Worm (Caenorhabditis elegans) whole organism, mixed stage, embryonic: ENCODE results near the gene acds-10.

ENCODE experiments used
- M03D4.4 ChIP-seq: sonication (generic microtip); optimal IDR thresholded peaks from 2 replicates; lab custom pipeline; 2017; ENCODE audit warnings: mild to moderate bottlenecking, missing genetic modification characterization, missing compliant biosample characterization
- bed-3 ChIP-seq: fragments of 200-800 bp; sonication (Bioruptor generic); optimal IDR thresholded peaks from 3 replicates; lab custom pipeline; 2018; ENCODE audit warnings: mild to moderate bottlenecking, missing genetic modification characterization, moderate library complexity, missing compliant biosample characterization
- blmp-1 ChIP-seq: fragments of 150-350 bp; optimal IDR thresholded peaks from 2 replicates; lab custom pipeline; 2014; ENCODE audit warnings: missing biosample characterization, missing genetic modification characterization
- ceh-39 ChIP-seq: fragments of 150-350 bp; optimal IDR thresholded peaks from 2 replicates; lab custom pipeline; 2014; ENCODE audit warnings: missing biosample characterization, missing genetic modification characterization
- ceh-43 ChIP-seq: fragments of 200-800 bp; sonication (Bioruptor generic); optimal IDR thresholded peaks from 2 replicates; lab custom pipeline; 2018; ENCODE audit warnings: mild to moderate bottlenecking, missing genetic modification characterization, moderate library complexity, missing compliant biosample characterization
- ceh-83 ChIP-seq: fragments of 200-800 bp; sonication (Bioruptor generic); optimal IDR thresholded peaks from 2 replicates; lab custom pipeline; 2018; ENCODE audit warnings: mild to moderate bottlenecking, missing genetic modification characterization, missing compliant biosample characterization
- ces-1 ChIP-seq: fragments of 150-350 bp; optimal IDR thresholded peaks from 2 replicates; lab custom pipeline; 2014; ENCODE audit warnings: missing biosample characterization, missing genetic modification reagents, missing genetic modification characterization
- cnd-1 ChIP-seq: fragments of 200-800 bp; sonication (Bioruptor generic); optimal IDR thresholded peaks from 2 replicates; lab custom pipeline; 2018; ENCODE audit warnings: mild to moderate bottlenecking, missing genetic modification characterization, missing compliant biosample characterization
- elt-1 ChIP-seq: sonication (generic microtip); optimal IDR thresholded peaks from 2 replicates; lab custom pipeline; 2017; ENCODE audit warnings: missing genetic modification characterization, mild to moderate bottlenecking, missing compliant biosample characterization, antibody characterized with exemption, moderate library complexity, borderline replicate concordance; ENCODE audit not compliant: insufficient read depth
- elt-3 ChIP-seq: fragments of 150-350 bp; optimal IDR thresholded peaks from 2 replicates; lab custom pipeline; 2014; ENCODE audit warnings: missing biosample characterization, missing genetic modification characterization
- flh-1 ChIP-seq: fragments of 200-800 bp; sonication (Bioruptor generic); optimal IDR thresholded peaks from 2 replicates; lab custom pipeline; 2018; ENCODE audit warnings: mild to moderate bottlenecking, missing genetic modification characterization, moderate library complexity, missing compliant biosample characterization
- ham-2 ChIP-seq: fragments of 200-800 bp; sonication (Bioruptor generic); optimal IDR thresholded peaks from 2 replicates; lab custom pipeline; 2018; ENCODE audit warnings: mild to moderate bottlenecking, missing genetic modification characterization, missing compliant biosample characterization
- lin-32 ChIP-seq: fragments of 200-800 bp; sonication (Bioruptor generic); optimal IDR thresholded peaks from 2 replicates; lab custom pipeline; 2018; ENCODE audit warnings: mild to moderate bottlenecking, missing genetic modification characterization, missing compliant biosample characterization
- lsy-2 ChIP-seq: fragments of 150-350 bp; optimal IDR thresholded peaks from 2 replicates; lab custom pipeline; 2014; ENCODE audit warnings: missing biosample characterization, missing genetic modification characterization
- mab-5 ChIP-seq: fragments of 150-350 bp; optimal IDR thresholded peaks from 2 replicates; lab custom pipeline; 2014; ENCODE audit warnings: missing biosample characterization, missing genetic modification characterization
- mls-2 ChIP-seq: sonication (generic microtip); optimal IDR thresholded peaks from 2 replicates; lab custom pipeline; 2016; ENCODE audit warnings: mild to moderate bottlenecking, missing genetic modification characterization, moderate library complexity, missing compliant biosample characterization
- nhr-12 ChIP-seq: fragments of 150-350 bp; optimal IDR thresholded peaks from 2 replicates; lab custom pipeline; 2014; ENCODE audit warnings: missing biosample characterization, missing genetic modification characterization
- nhr-2 ChIP-seq: fragments of 150-350 bp; optimal IDR thresholded peaks from 2 replicates; lab custom pipeline; 2014; ENCODE audit warnings: missing biosample characterization, missing genetic modification characterization
- nhr-237 ChIP-seq: fragments of 150-350 bp; optimal IDR thresholded peaks from 2 replicates; lab custom pipeline; 2014; ENCODE audit warnings: missing biosample characterization, missing genetic modification characterization
- nhr-28 ChIP-seq: fragments of 150-350 bp; optimal IDR thresholded peaks from 2 replicates; lab custom pipeline; 2014; ENCODE audit warnings: missing biosample characterization, missing genetic modification characterization
- nhr-76 ChIP-seq: sonication (generic microtip); optimal IDR thresholded peaks from 2 replicates; lab custom pipeline; 2017; ENCODE audit warnings: missing biosample characterization, missing genetic modification characterization
- sem-2 ChIP-seq: fragments of 200-800 bp; sonication (Bioruptor generic); optimal IDR thresholded peaks from 2 replicates; lab custom pipeline; 2018; ENCODE audit warnings: mild to moderate bottlenecking, missing genetic modification characterization, missing compliant biosample characterization
- snpc-4 ChIP-seq: fragments of 150-350 bp; optimal IDR thresholded peaks from 2 replicates; lab custom pipeline; 2014; ENCODE audit warnings: missing biosample characterization, missing genetic modification characterization
- sptf-1 ChIP-seq: sonication (generic microtip); optimal IDR thresholded peaks from 2 replicates; lab custom pipeline; 2017; ENCODE audit warnings: mild to moderate bottlenecking, missing genetic modification characterization, moderate library complexity, missing compliant biosample characterization
- tbx-8 ChIP-seq: fragments of 200-800 bp; sonication (Bioruptor generic); optimal IDR thresholded peaks from 2 replicates; lab custom pipeline; 2018; ENCODE audit warnings: mild to moderate bottlenecking, missing genetic modification characterization, moderate library complexity, missing compliant biosample characterization
- unc-120 ChIP-seq: sonication (generic microtip); optimal IDR thresholded peaks from 2 replicates; lab custom pipeline; 2017; ENCODE audit warnings: missing genetic modification characterization, missing compliant biosample characterization; ENCODE audit not compliant: poor library complexity, severe bottlenecking
- unc-39 ChIP-seq: fragments of 150-350 bp; optimal IDR thresholded peaks from 2 replicates; lab custom pipeline; 2014; ENCODE audit warnings: missing biosample characterization, missing genetic modification characterization
- unc-62 ChIP-seq: fragments of 150-350 bp; optimal IDR thresholded peaks from 2 replicates; lab custom pipeline; 2014; ENCODE audit warnings: missing biosample characterization, missing genetic modification reagents, missing genetic modification characterization
- zip-8 ChIP-seq: fragments of 150-350 bp; optimal IDR thresholded peaks from 2 replicates; lab custom pipeline; 2014; ENCODE audit warnings: missing biosample characterization, missing genetic modification characterization
- ztf-11 ChIP-seq: fragments of 150-350 bp; optimal IDR thresholded peaks from 2 replicates; lab custom pipeline; 2014; ENCODE audit warnings: missing biosample characterization, missing genetic modification characterization

acds-10 gene

DNA sequence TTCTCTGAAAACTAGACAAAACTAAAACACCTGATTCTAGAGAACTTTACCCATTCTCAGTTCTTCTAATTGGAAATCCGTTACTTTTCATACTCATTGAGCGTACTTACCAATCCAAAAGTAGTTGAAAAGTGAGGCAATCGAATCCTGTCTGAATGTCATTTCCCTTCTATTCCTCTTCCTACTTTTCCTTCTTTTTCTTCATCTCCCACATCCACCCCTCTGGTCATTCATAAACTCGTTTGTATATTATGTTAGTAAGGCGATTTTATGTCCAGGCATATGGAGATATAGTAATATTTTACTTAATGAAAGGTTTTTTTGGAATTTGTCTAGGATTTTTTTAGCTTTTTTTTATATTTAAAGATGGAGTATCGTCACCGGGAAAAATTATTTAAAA, 39.3 kb upstream of the acds-10 start:
- TF ChIP-seq ceh-83 = no peak
- TF ChIP-seq cnd-1 = no peak
- no peak for TF ChIP-seq unc-120 (tag; lab: Kevin White, UChicago)
- TF ChIP-seq unc-62 (GFP tag; lab: Kevin White, UChicago) = no peak
- TF ChIP-seq ces-1 (GFP tag; lab: Kevin White, UChicago) = peak; percentile 78
- TF ChIP-seq sem-2 (GFP tag; lab: Kevin White, UChicago) = no peak
- no peak for TF ChIP-seq nhr-28
- TF ChIP-seq sptf-1 = no peak

DNA sequence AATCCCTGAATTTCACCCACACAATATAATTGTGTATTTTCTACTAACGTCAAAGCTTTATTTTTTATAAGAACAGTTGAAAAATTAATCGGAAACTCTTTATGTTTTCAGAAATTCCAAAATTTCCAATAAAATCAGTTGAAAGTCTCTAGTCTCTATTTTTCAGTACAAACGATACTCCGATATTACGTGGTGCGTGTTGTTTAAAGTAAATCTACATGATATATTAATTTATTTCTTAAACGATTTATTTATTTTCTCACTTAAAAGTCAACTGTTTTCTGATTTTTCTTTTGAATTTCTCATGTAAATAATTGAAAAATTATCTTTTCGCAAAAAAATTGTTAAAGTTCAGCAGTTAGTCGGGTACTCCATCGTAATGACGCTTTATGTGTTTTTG, 35.4 kb upstream of the acds-10 start:
- TF ChIP-seq nhr-12 = no peak
- no peak for TF ChIP-seq flh-1 (GFP tag; lab: Kevin White, UChicago)
- no peak for TF ChIP-seq lsy-2 (tag; lab: Kevin White, UChicago)
- TF ChIP-seq mab-5 (tag; lab: Kevin White, UChicago) = no peak
- TF ChIP-seq nhr-2 (tag; lab: Kevin White, UChicago) = no peak
- no peak for TF ChIP-seq snpc-4
- no peak for TF ChIP-seq ztf-11
- TF ChIP-seq M03D4.4 = no peak
- TF ChIP-seq blmp-1 (tag; lab: Kevin White, UChicago) = no peak
- no peak for TF ChIP-seq elt-1
- TF ChIP-seq, all 35 proteins: peak for 0

DNA sequence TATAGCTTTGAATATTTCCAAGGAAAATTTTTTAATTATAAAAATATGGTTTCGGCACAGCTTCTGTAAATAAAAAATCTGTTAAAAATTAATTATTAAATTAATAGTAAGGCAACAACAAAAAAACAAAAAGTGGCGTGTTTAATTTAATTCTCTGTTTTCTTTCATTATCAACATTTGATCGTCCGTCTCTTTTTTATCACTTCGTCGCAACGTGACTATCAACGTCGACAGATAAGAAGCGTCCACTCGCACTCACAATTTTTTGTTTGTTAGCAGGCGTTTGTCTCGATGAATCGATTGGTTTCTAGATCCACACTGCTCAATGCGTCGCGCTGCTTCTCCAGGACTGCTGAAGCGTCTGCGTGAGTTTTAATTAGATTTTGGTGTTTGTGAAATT, 35.0 kb upstream of the acds-10 start, which contains the start of gene gcst-1:
TSS of gene gcst-1 (plus strand) at position 277 of the 400 bp plus-strand sequence.
- TF ChIP-seq snpc-4 = no peak
- no peak for TF ChIP-seq nhr-76 (tag; lab: Kevin White, UChicago)
- no peak for TF ChIP-seq unc-39 (tag; lab: Kevin White, UChicago)
- TF ChIP-seq cnd-1 = no peak
- TF ChIP-seq elt-3 = no peak
- no peak for TF ChIP-seq ceh-39 (tag; lab: Kevin White, UChicago)
- no peak for TF ChIP-seq nhr-237 (tag; lab: Kevin White, UChicago)
- no peak for TF ChIP-seq ceh-43 (GFP tag; lab: Kevin White, UChicago)
- TF ChIP-seq M03D4.4 = no peak
- no peak for TF ChIP-seq mab-5 (tag; lab: Kevin White, UChicago)
- no peak for TF ChIP-seq tbx-8 (GFP tag; lab: Kevin White, UChicago)
- TF ChIP-seq sem-2 (GFP tag; lab: Kevin White, UChicago) = no peak
- TF ChIP-seq ham-2 (GFP tag; lab: Kevin White, UChicago) = no peak
- no peak for TF ChIP-seq nhr-12
- no peak for TF ChIP-seq nhr-28

DNA sequence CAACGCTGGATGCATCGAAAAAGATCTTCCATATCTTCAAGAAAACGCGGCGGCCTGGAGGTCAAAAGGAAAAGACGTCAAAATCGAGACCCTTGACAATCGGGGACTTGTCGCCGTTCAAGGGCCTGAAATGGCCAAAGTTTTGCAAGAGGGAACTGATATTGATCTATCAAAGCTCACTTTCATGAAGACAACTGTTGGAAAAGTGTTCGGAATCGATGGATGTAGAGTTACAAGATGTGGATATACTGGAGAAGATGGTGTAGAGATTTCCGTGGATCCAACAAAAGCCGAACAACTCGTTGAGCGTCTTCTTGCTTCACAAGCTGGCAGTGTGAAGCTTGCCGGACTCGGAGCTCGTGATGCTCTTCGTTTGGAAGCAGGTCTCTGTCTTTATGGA, 34.1 kb upstream of the acds-10 start:
- TF ChIP-seq unc-39 (tag; lab: Kevin White, UChicago) = no peak
- TF ChIP-seq tbx-8 (GFP tag; lab: Kevin White, UChicago) = no peak

DNA sequence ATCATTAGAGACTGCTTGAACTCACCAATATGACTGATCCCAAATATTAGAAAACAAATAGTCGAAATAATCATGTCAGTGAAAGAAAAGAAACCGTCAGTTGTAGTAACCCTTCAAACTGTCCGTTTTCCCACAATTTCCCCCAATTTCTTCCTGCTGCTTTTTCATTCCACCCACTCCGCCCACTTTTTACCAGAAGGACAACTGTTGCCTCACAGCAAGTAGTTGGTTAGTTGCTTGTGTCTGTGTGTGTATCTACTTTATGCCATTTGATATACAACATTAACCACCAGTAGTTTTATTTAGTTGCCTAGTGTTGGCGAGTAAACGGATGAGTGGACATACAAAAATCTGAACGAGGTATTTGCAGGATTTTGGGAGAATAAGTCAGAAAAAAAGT, 31.1 kb upstream of the acds-10 start, which contains the start of gene K09H11.9:
TSS of gene K09H11.9 (minus strand) at position 101 of the 400 bp plus-strand sequence.
- TF ChIP-seq bed-3 = no peak
- TF ChIP-seq elt-3 = no peak
- no peak for TF ChIP-seq mls-2
- TF ChIP-seq ceh-43 (GFP tag; lab: Kevin White, UChicago) = no peak
- no peak for TF ChIP-seq lin-32 (GFP tag; lab: Kevin White, UChicago)
- TF ChIP-seq elt-1 = no peak
- TF ChIP-seq ceh-39 (tag; lab: Kevin White, UChicago) = no peak
- no peak for TF ChIP-seq zip-8
- no peak for TF ChIP-seq nhr-76 (tag; lab: Kevin White, UChicago)
- TF ChIP-seq cnd-1 = no peak
- TF ChIP-seq M03D4.4 = no peak

DNA sequence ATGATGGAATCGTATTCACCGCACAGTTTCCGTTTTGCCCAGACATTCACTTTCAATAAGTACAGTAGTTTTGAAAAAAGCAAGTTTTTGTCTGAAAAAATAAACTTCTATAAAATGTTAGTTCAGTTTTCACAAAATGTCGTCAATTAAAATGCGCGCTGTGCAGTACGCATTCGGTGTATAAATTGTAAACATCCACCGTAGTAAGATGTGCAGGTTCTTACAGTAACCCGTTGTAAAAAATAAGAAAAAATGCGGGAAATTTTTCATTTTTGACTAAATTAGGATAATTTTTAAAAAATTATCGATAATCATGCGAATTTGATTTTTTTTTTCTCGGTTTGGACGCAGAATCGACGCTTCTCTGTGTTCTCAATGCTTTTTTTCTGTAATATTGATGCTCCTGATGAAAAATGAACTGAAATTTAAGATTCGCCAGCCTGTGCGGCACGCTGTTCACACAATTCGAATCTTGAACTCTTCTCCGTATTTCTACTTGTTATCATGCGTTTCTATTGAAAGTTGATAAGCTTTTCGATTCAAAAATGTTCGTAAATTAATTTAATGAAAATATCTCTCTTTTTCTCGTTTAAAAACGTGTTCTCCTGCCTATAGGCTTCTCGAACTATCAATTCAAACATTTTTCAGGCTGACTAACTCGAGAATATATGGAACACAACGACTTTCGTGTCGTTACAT, 30.2 kb upstream of the acds-10 start, which contains the start of gene rga-3:
TSS of gene rga-3 (plus strand) at position 649 of the 699 bp plus-strand sequence.
- no peak for TF ChIP-seq nhr-2 (tag; lab: Kevin White, UChicago)
- no peak for TF ChIP-seq ceh-39 (tag; lab: Kevin White, UChicago)
- TF ChIP-seq sptf-1 = no peak
- no peak for TF ChIP-seq elt-1
- TF ChIP-seq ham-2 (GFP tag; lab: Kevin White, UChicago) = no peak
